Fruit fly (Drosophila melanogaster): ENCODE results near the gene HBS1.

HBS1 gene

dm6 chr3L:1835064-1835463 lies 30.0 kb downstream of the HBS1 start, which contains the start of gene Cpr62Bb:
TSS of gene Cpr62Bb (minus strand) at chr3L:1835164.
- no peak for TF ChIP-seq Rel (GFP tag; optimal IDR thresholded peaks at IDR 0.05)
- TF ChIP-seq Rel (tag; optimal IDR thresholded peaks at IDR 0.05): no peak
- TF ChIP-seq ey (GFP tag; optimal IDR thresholded peaks at IDR 0.05): no peak
- no peak for TF ChIP-seq dmrt93B (GFP tag; optimal IDR thresholded peaks at IDR 0.05)
- no peak for TF ChIP-seq h (GFP tag; optimal IDR thresholded peaks at IDR 0.05)
- no peak for TF ChIP-seq psq (GFP tag; optimal IDR thresholded peaks at IDR 0.05)
- no peak for TF ChIP-seq Mio (GFP tag; optimal IDR thresholded peaks at IDR 0.05)
- TF ChIP-seq dl (GFP tag; optimal IDR thresholded peaks at IDR 0.05; ENCODE audit: insufficient read depth in 1 of 2, partially characterized antibody in 2 of 2): no peak
- no peak for TF ChIP-seq br (GFP tag; optimal IDR thresholded peaks at IDR 0.05)

- TF ChIP-seq Hr78 (GFP tag; optimal IDR thresholded peaks at IDR 0.05) (no peak), N (GFP tag; optimal IDR thresholded peaks at IDR 0.05) (no peak), dl (GFP tag; optimal IDR thresholded peaks at IDR 0.05; ENCODE audit: insufficient read depth in 1 of 2, partially characterized antibody in 2 of 2) (no peak), Myc (optimal IDR thresholded peaks at IDR 0.05) (peak; percentile 63)
Measured at dm6 chr3L:1831753-1832268, 33.2 kb downstream of the HBS1 start, which contains the start of gene Cpr62Ba. TSS of gene Cpr62Ba (minus strand) at chr3L:1831783.

DNA sequence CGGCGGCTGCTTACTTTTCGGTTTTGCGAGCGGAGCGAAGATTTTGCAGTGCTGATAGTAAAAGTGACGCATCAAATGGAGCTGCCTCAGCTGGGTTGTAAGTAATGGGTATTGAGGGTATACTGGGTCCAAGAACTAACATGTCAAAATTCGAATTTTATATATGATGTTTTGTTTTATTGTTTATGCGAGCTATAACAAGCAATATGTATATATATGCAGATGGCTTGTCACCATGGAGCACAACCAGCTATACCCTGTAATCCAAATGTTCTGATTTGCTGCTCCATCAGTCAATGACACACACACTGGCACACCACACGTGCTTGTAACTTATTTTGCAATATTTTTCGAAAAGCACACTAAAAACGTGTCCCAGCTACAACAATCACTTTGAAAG lies 35.5 kb downstream of the HBS1 start:
- TF ChIP-seq foxo (GFP tag; optimal IDR thresholded peaks at IDR 0.05) (peak in 1 of 2 experiments; percentile 69), CG32264 (GFP tag; optimal IDR thresholded peaks at IDR 0.05) (no peak), fru (GFP tag; optimal IDR thresholded peaks at IDR 0.05) (peak; percentile 69), Dif (GFP tag; optimal IDR thresholded peaks at IDR 0.05; ENCODE audit: partially characterized antibody) (no peak), usp (GFP tag; optimal IDR thresholded peaks at IDR 0.05) (no peak), jim (GFP tag; optimal IDR thresholded peaks at IDR 0.05) (no peak), dsf (GFP tag; optimal IDR thresholded peaks at IDR 0.05; ENCODE audit: borderline replicate concordance) (no peak), Dfd (GFP tag; optimal IDR thresholded peaks at IDR 0.05) (no peak), pan (optimal IDR thresholded peaks at IDR 0.05) (no peak), h (GFP tag; optimal IDR thresholded peaks at IDR 0.05) (peak; percentile 59), GATAd (GFP tag; optimal IDR thresholded peaks at IDR 0.05) (no peak), sv (GFP tag; optimal IDR thresholded peaks at IDR 0.05) (no peak), Sp1 (GFP tag; optimal IDR thresholded peaks at IDR 0.05) (peak; percentile 51), rgr (GFP tag; optimal IDR thresholded peaks at IDR 0.05) (peak; percentile 53), tai (GFP tag; optimal IDR thresholded peaks at IDR 0.05) (no peak), Mio (GFP tag; optimal IDR thresholded peaks at IDR 0.05) (no peak), ey (GFP tag; optimal IDR thresholded peaks at IDR 0.05) (peak; percentile 55), OdsH (GFP tag; optimal IDR thresholded peaks at IDR 0.05) (peak; percentile 57), N (GFP tag; optimal IDR thresholded peaks at IDR 0.05) (no peak), Myc (optimal IDR thresholded peaks at IDR 0.05) (no peak), dl (GFP tag; optimal IDR thresholded peaks at IDR 0.05; ENCODE audit: insufficient read depth in 1 of 2, partially characterized antibody in 2 of 2) (no peak), dmrt93B (GFP tag; optimal IDR thresholded peaks at IDR 0.05) (no peak), Hr78 (GFP tag; optimal IDR thresholded peaks at IDR 0.05) (no peak), CG9705 (GFP tag; optimal IDR thresholded peaks at IDR 0.05) (no peak), psq (GFP tag; optimal IDR thresholded peaks at IDR 0.05) (no peak), Hnf4 (GFP tag; optimal IDR thresholded peaks at IDR 0.05) (peak; percentile 40), br (GFP tag; optimal IDR thresholded peaks at IDR 0.05) (peak; percentile 41), brk (GFP tag; optimal IDR thresholded peaks at IDR 0.05) (no peak), Hr83 (GFP tag; optimal IDR thresholded peaks at IDR 0.05; ENCODE audit: poor library complexity, severe bottlenecking) (no peak), sage (GFP tag; optimal IDR thresholded peaks at IDR 0.05) (no peak), lola (GFP tag; optimal IDR thresholded peaks at IDR 0.05) (no peak), HLH106 (tag; optimal IDR thresholded peaks at IDR 0.05) (peak; percentile 62), Jra (GFP tag; optimal IDR thresholded peaks at IDR 0.05) (no peak), Rel (GFP tag; optimal IDR thresholded peaks at IDR 0.05) (no peak), Rel (tag; optimal IDR thresholded peaks at IDR 0.05) (no peak), Vsx2 (GFP tag; optimal IDR thresholded peaks at IDR 0.05; ENCODE audit: partially characterized antibody) (no peak), woc (GFP tag; optimal IDR thresholded peaks at IDR 0.05) (peak; percentile 23), Abd-B (GFP tag; optimal IDR thresholded peaks at IDR 0.05) (no peak), CrebA (GFP tag; optimal IDR thresholded peaks at IDR 0.05; ENCODE audit: borderline replicate concordance) (no peak)

Data from whole organism, wandering third instar larva.